Fruit fly (Drosophila melanogaster): ENCODE data around the gene Idgf4.

dm6 chrX:9932296-9932892 is 1.6 kb upstream of the Idgf4 start:
- no peak for TF ChIP-seq OdsH (GFP tag; optimal IDR thresholded peaks at IDR 0.05)
- no peak for TF ChIP-seq topi (GFP tag; optimal IDR thresholded peaks at IDR 0.05)
- no peak for TF ChIP-seq CG3032 (tag; optimal IDR thresholded peaks at IDR 0.05)
- TF ChIP-seq Sox102F (GFP tag; optimal IDR thresholded peaks at IDR 0.05): no peak
- TF ChIP-seq Eip78C (GFP tag): no peak
- TF ChIP-seq acj6 (GFP tag; optimal IDR thresholded peaks at IDR 0.05): no peak
- TF ChIP-seq net (GFP tag; optimal IDR thresholded peaks at IDR 0.05): no peak
